In genomic region chr3L:17572090-17572489, dm6 we compare ENCODE assay signal across 1 fruit fly cellular context.
A peak's percentile ranks its signal among the peaks of the same experiment; 100 is the strongest.
TF ChIP-seq lines count a peak whose summit lies in the region.

No protein-coding gene starts in this region.

TF ChIP-seq in whole organism, embryonic, 481 proteins besides CTCF, POLR2A, EP300 and RAD21 (continued from another document):
- peak in 1 of 2 experiments; percentile 26 for TF ChIP-seq Hr78 (GFP tag; optimal IDR thresholded peaks at IDR 0.05; lab: Kevin White, UChicago)
- TF ChIP-seq vvl (GFP tag; IDR thresholded peaks at IDR 0.05; lab: Robert Waterston, UW) = peak; percentile 43; the same call in 1 of the 2 replicates
- no peak for TF ChIP-seq crp (GFP tag; optimal IDR thresholded peaks at IDR 0.05; lab: Kevin White, UChicago)
- no peak for TF ChIP-seq dmrt99B (tag; optimal IDR thresholded peaks at IDR 0.05; lab: Kevin White, UChicago)
- peak; percentile 15 for TF ChIP-seq sd (tag; optimal IDR thresholded peaks at IDR 0.05; lab: Kevin White, UChicago)
- TF ChIP-seq sqz (GFP tag; optimal IDR thresholded peaks at IDR 0.05; lab: Kevin White, UChicago) = no peak
- TF ChIP-seq pan (optimal IDR thresholded peaks at IDR 0.05; lab: Kevin White, UChicago) = no peak
- peak in 1 of 2 experiments; percentile 17 for TF ChIP-seq pan (GFP tag; optimal IDR thresholded peaks at IDR 0.05 in 1 of 2, IDR thresholded peaks at IDR 0.05 in 1 of 2)
- TF ChIP-seq CG42726 (GFP tag; IDR thresholded peaks at IDR 0.05; lab: Robert Waterston, UW; ENCODE audit: partially characterized antibody) = 0 out of 2 replicates have a peak, but pooled peaks have one; percentile 24
